Worm (Caenorhabditis elegans) whole organism, L3 larva: ENCODE results near the gene ceh-75.

ENCODE experiments used
- egl-27 ChIP-seq: sonication (generic microtip); optimal IDR thresholded peaks from 4 replicates; lab custom pipeline; 2017; ENCODE audit warnings: missing biosample characterization, missing genetic modification reagents, missing genetic modification characterization
- lin-39 ChIP-seq: fragments of 150-350 bp; optimal IDR thresholded peaks from 2 replicates; lab custom pipeline; 2018; ENCODE audit warnings: missing biosample characterization, missing genetic modification reagents, missing genetic modification characterization
- lsy-12 ChIP-seq: sonication (generic microtip); optimal IDR thresholded peaks from 2 replicates; lab custom pipeline; 2016; ENCODE audit warnings: mild to moderate bottlenecking, missing genetic modification characterization, missing compliant biosample characterization
- mdl-1 ChIP-seq: fragments of 150-350 bp; optimal IDR thresholded peaks from 2 replicates; lab custom pipeline; 2014; ENCODE audit warnings: missing biosample characterization, missing genetic modification characterization
- mml-1 ChIP-seq: fragments of 150-350 bp; sonication (generic microtip); optimal IDR thresholded peaks from 3 replicates; lab custom pipeline; 2014; ENCODE audit warnings: missing biosample characterization, missing genetic modification characterization
- nhr-11 ChIP-seq: fragments of 150-350 bp; optimal IDR thresholded peaks from 2 replicates; lab custom pipeline; 2014; ENCODE audit warnings: missing biosample characterization, missing genetic modification characterization
- nhr-237 ChIP-seq: fragments of 150-350 bp; optimal IDR thresholded peaks from 2 replicates; lab custom pipeline; 2014; ENCODE audit warnings: missing biosample characterization, missing genetic modification characterization
- tbx-2 ChIP-seq: sonication (generic microtip); optimal IDR thresholded peaks from 2 replicates; lab custom pipeline; 2016; ENCODE audit warnings: mild to moderate bottlenecking, missing genetic modification characterization, missing compliant biosample characterization
- unc-62 ChIP-seq: fragments of 150-350 bp; sonication (generic microtip); optimal IDR thresholded peaks from 4 replicates; lab custom pipeline; 2014; ENCODE audit warnings: missing biosample characterization, missing genetic modification reagents, missing genetic modification characterization
- ztf-11 ChIP-seq: fragments of 150-350 bp; optimal IDR thresholded peaks from 2 replicates; lab custom pipeline; 2014; ENCODE audit warnings: missing biosample characterization, missing genetic modification characterization

DNA sequence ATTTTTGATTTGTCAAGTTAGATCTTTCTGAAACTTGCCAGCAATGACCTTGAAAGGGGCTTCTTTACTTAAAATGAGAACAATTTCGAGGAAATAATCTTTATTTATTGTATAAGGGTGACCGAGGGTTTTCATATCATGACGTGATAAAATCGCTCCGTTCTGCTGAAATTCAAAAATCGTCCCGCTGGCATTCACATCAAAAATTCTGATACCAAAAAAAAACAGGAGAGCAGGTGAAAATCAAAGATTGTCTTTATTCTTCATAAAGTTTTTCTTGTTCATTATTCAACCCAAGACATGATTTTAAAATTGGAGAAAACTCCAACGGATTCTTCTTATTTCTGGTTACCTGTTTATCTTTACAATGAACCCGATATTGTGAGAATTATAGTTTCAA lies 23.0 kb downstream of the ceh-75 start, which contains the start of gene sre-28:
- no peak for TF ChIP-seq nhr-11 (tag; lab: Kevin White, UChicago)
- TF ChIP-seq lsy-12, result no peak
- no peak for TF ChIP-seq egl-27 (tag; lab: Kevin White, UChicago)
- no peak for TF ChIP-seq nhr-237 (tag; lab: Kevin White, UChicago)
- no peak for TF ChIP-seq tbx-2 (tag; lab: Kevin White, UChicago)
- TF ChIP-seq unc-62 (GFP tag; lab: Kevin White, UChicago), result no peak
- no peak for TF ChIP-seq lin-39 (tag; lab: Kevin White, UChicago)
- no peak for TF ChIP-seq ztf-11 (tag; lab: Kevin White, UChicago)
- no peak for TF ChIP-seq mdl-1 (tag; lab: Kevin White, UChicago)
- no peak for TF ChIP-seq mml-1 (tag; lab: Kevin White, UChicago)
